Worm (Caenorhabditis elegans) whole organism, L2 larva: ENCODE results near the gene T26E4.18.

Source experiments
- ZK546.5 ChIP-seq: sonication (generic microtip); optimal IDR thresholded peaks from 2 replicates; lab custom pipeline; 2017; ENCODE audit warnings: missing biosample characterization, missing genetic modification characterization
- blmp-1 ChIP-seq: sonication (generic microtip); optimal IDR thresholded peaks from 2 replicates; lab custom pipeline; 2017; ENCODE audit warnings: missing genetic modification characterization, mild to moderate bottlenecking, missing compliant biosample characterization, antibody characterized with exemption, moderate library complexity; ENCODE audit not compliant: insufficient read depth
- egl-27 ChIP-seq: sonication (generic microtip); optimal IDR thresholded peaks from 3 replicates; lab custom pipeline; 2017; ENCODE audit warnings: missing biosample characterization, missing genetic modification reagents, missing genetic modification characterization
- lin-39 ChIP-seq: fragments of 150-350 bp; optimal IDR thresholded peaks from 2 replicates; lab custom pipeline; 2014; ENCODE audit warnings: missing biosample characterization, missing genetic modification reagents, missing genetic modification characterization
- mab-5 ChIP-seq: fragments of 150-350 bp; optimal IDR thresholded peaks from 2 replicates; lab custom pipeline; 2014; ENCODE audit warnings: missing biosample characterization, missing genetic modification characterization
- nhr-11 ChIP-seq: fragments of 150-350 bp; optimal IDR thresholded peaks from 2 replicates; lab custom pipeline; 2014; ENCODE audit warnings: missing biosample characterization, missing genetic modification characterization
- nhr-23 ChIP-seq: fragments of 150-350 bp; optimal IDR thresholded peaks from 2 replicates; lab custom pipeline; 2014; ENCODE audit warnings: missing biosample characterization, missing genetic modification reagents, missing genetic modification characterization
- snpc-4 ChIP-seq: fragments of 150-350 bp; optimal IDR thresholded peaks from 2 replicates; lab custom pipeline; 2014; ENCODE audit warnings: missing biosample characterization, missing genetic modification characterization
- ztf-11 ChIP-seq: sonication (generic microtip); optimal IDR thresholded peaks from 2 replicates; lab custom pipeline; 2017; ENCODE audit warnings: missing biosample characterization, missing genetic modification characterization

DNA sequence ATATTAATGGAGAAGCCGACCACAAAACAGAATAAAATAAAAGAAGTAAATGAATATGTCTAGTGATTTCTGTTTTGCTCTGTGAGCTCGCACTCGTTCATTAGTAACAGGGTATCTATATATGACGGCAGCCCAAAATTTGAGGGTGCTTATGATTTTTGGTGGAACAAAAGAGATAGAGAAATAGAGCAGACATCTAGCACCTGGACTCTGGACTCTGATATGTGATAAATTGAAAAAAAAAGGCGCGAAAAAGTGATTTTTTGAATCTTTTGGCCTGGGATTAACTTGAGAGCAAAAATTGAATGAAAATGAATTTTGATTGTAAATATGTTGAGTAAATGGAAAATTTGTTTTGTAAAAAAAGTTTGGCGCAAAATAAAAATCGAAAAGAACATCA lies 27.0 kb downstream of the T26E4.18 start, which contains the start of gene nhr-283:
- no peak for TF ChIP-seq ZK546.5 (tag; lab: Kevin White, UChicago)
- TF ChIP-seq snpc-4 (tag; lab: Kevin White, UChicago), result no peak
- TF ChIP-seq egl-27 (tag; lab: Kevin White, UChicago), result no peak
- no peak for TF ChIP-seq lin-39 (tag; lab: Kevin White, UChicago)
- TF ChIP-seq ztf-11, result no peak
- TF ChIP-seq nhr-23, result no peak
- no peak for TF ChIP-seq mab-5
- no peak for TF ChIP-seq blmp-1 (tag; lab: Kevin White, UChicago)
- TF ChIP-seq nhr-11 (tag; lab: Kevin White, UChicago), result no peak
